Worm (Caenorhabditis elegans): ENCODE results near the gene R03A10.5.

- TF ChIP-seq dao-5 (tag; optimal IDR thresholded peaks at IDR 0.05) (no peak), him-1 (tag; optimal IDR thresholded peaks at IDR 0.05) (no peak)
These were observed at the start of gene R03A10.5 for ce11 chrX:15446292-15446794.

Measured in whole organism, L4/young adult.